Worm (Caenorhabditis elegans) whole organism, L1 larva: ENCODE measurements around the gene nlp-5.

Source experiments
- C04F5.9 ChIP-seq: sonication (generic microtip); optimal IDR thresholded peaks from 2 replicates; lab custom pipeline; 2016; ENCODE audit warnings: missing genetic modification characterization, missing compliant biosample characterization
- C16A3.4 ChIP-seq: fragments of 150-350 bp; optimal IDR thresholded peaks from 2 replicates; lab custom pipeline; 2014; ENCODE audit warnings: missing biosample characterization, missing genetic modification characterization
- C34B4.2 ChIP-seq: sonication (generic microtip); optimal IDR thresholded peaks from 2 replicates; lab custom pipeline; 2017; ENCODE audit warnings: mild to moderate bottlenecking, missing genetic modification characterization, missing compliant biosample characterization
- Y116A8C.19 ChIP-seq: sonication (generic microtip); optimal IDR thresholded peaks from 2 replicates; lab custom pipeline; 2016; ENCODE audit warnings: missing compliant biosample characterization, missing genetic modification characterization, borderline replicate concordance
- aha-1 ChIP-seq: fragments of 150-350 bp; optimal IDR thresholded peaks from 2 replicates; lab custom pipeline; 2014; ENCODE audit warnings: missing biosample characterization, missing genetic modification characterization
- alr-1 ChIP-seq: fragments of 200-800 bp; sonication (Bioruptor generic); optimal IDR thresholded peaks from 2 replicates; lab custom pipeline; 2018; ENCODE audit warnings: borderline replicate concordance, mild to moderate bottlenecking, missing genetic modification characterization, missing compliant biosample characterization
- aly-2 ChIP-seq: fragments of 150-350 bp; optimal IDR thresholded peaks from 2 replicates; lab custom pipeline; 2014; ENCODE audit warnings: missing biosample characterization, missing genetic modification characterization
- ama-1 ChIP-seq: fragments of 150-350 bp; optimal IDR thresholded peaks from 2 replicates; lab custom pipeline; 2014
- ceh-63 ChIP-seq: fragments of 200-800 bp; sonication (Bioruptor generic); optimal IDR thresholded peaks from 2 replicates; lab custom pipeline; 2018; ENCODE audit warnings: mild to moderate bottlenecking, missing genetic modification characterization, missing compliant biosample characterization
- ceh-82 ChIP-seq, 3 experiments: fragments of 150-350 bp in 1 of 3; sonication (generic microtip) in 2 of 3; optimal IDR thresholded peaks; 2 replicates each; lab custom pipeline; 2014 to 2017; ENCODE audit warnings: missing biosample characterization in 3 of 3, missing genetic modification characterization in 3 of 3
- ceh-90 ChIP-seq: sonication (generic microtip); optimal IDR thresholded peaks from 2 replicates; lab custom pipeline; 2016; ENCODE audit warnings: missing genetic modification characterization, missing compliant biosample characterization
- ces-1 ChIP-seq: fragments of 150-350 bp; optimal IDR thresholded peaks from 2 replicates; lab custom pipeline; 2014; ENCODE audit warnings: missing biosample characterization, missing genetic modification reagents, missing genetic modification characterization
- dsc-1 ChIP-seq: sonication (generic microtip); optimal IDR thresholded peaks from 2 replicates; lab custom pipeline; 2016; ENCODE audit warnings: mild to moderate bottlenecking, missing genetic modification characterization, missing compliant biosample characterization
- efl-1 ChIP-seq, 4 experiments: fragments of 150-350 bp; optimal IDR thresholded peaks in 3 of 4; peaks in 1 of 4; 1 replicate in 1 of 4; 2 replicates in 3 of 4; lab custom pipeline; 2014; ENCODE audit warnings: missing biosample characterization in 2 of 4, missing genetic modification characterization in 2 of 4, missing genetic modification reagents in 2 of 4
- efl-3 ChIP-seq: fragments of 200-800 bp; sonication (Bioruptor generic); optimal IDR thresholded peaks from 2 replicates; lab custom pipeline; 2018; ENCODE audit warnings: mild to moderate bottlenecking, missing genetic modification characterization, missing compliant biosample characterization
- egl-13 ChIP-seq: sonication (generic microtip); optimal IDR thresholded peaks from 2 replicates; lab custom pipeline; 2016; ENCODE audit warnings: missing genotype, missing genetic modification reagents, missing genetic modification characterization, missing compliant biosample characterization
- egl-27 ChIP-seq, 2 experiments: fragments of 150-350 bp in 1 of 2; sonication (generic microtip); optimal IDR thresholded peaks; 3 replicates each; lab custom pipeline; 2017 to 2018; ENCODE audit warnings: missing biosample characterization in 2 of 2, missing genetic modification characterization in 2 of 2, missing genetic modification reagents in 2 of 2
- elt-2 ChIP-seq: sonication (generic microtip); optimal IDR thresholded peaks from 2 replicates; lab custom pipeline; 2016; ENCODE audit warnings: missing genetic modification characterization, mild to moderate bottlenecking, inconsistent platforms, missing compliant biosample characterization, missing genetic modification reagents
- ets-5 ChIP-seq: fragments of 200-800 bp; sonication (Bioruptor generic); IDR thresholded peaks from 2 replicates; pipeline ENCODE4 v1.3.6; 2022; ENCODE audit warnings: missing genetic modification characterization, missing compliant biosample characterization
- fkh-4 ChIP-seq: sonication (generic microtip); optimal IDR thresholded peaks from 2 replicates; lab custom pipeline; 2016; ENCODE audit warnings: missing compliant biosample characterization, missing genetic modification characterization, borderline replicate concordance
- grh-1 ChIP-seq: fragments of 200-800 bp; sonication (Bioruptor generic); IDR thresholded peaks from 2 replicates; pipeline ENCODE4 v1.3.6; 2022; ENCODE audit warnings: missing genetic modification reagents, missing genetic modification characterization, missing compliant biosample characterization
- hlh-17 ChIP-seq: fragments of 200-800 bp; sonication (Bioruptor generic); optimal IDR thresholded peaks from 2 replicates; lab custom pipeline; 2018; ENCODE audit warnings: missing genetic modification characterization, mild to moderate bottlenecking, missing compliant biosample characterization, moderate library complexity, borderline replicate concordance
- hlh-4 ChIP-seq: sonication (generic microtip); optimal IDR thresholded peaks from 2 replicates; lab custom pipeline; 2016; ENCODE audit warnings: mild to moderate bottlenecking, missing genetic modification characterization, missing compliant biosample characterization
- hpl-2 ChIP-seq: fragments of 150-350 bp; optimal IDR thresholded peaks from 2 replicates; lab custom pipeline; 2014; ENCODE audit warnings: missing biosample characterization, missing genetic modification reagents, missing genetic modification characterization
- irx-1 ChIP-seq: sonication (generic microtip); optimal IDR thresholded peaks from 2 replicates; lab custom pipeline; 2016; ENCODE audit warnings: missing genetic modification characterization, missing compliant biosample characterization
- isw-1 ChIP-seq: fragments of 200-800 bp; sonication (Bioruptor generic); IDR thresholded peaks from 2 replicates; pipeline ENCODE4 v1.3.6; 2022; ENCODE audit warnings: missing genetic modification characterization, missing compliant biosample characterization
- jun-1 ChIP-seq: fragments of 150-350 bp; optimal IDR thresholded peaks from 2 replicates; lab custom pipeline; 2014; ENCODE audit warnings: missing biosample characterization, missing genetic modification reagents, missing genetic modification characterization
- lin-15B ChIP-seq: fragments of 150-350 bp; sonication (generic microtip); optimal IDR thresholded peaks from 3 replicates; lab custom pipeline; 2014; ENCODE audit warnings: missing biosample characterization, missing genetic modification characterization
- lin-35 ChIP-seq, 2 experiments: fragments of 150-350 bp; optimal IDR thresholded peaks; 2 replicates each; lab custom pipeline; 2014; ENCODE audit warnings: missing biosample characterization in 2 of 2, missing genetic modification characterization in 2 of 2, missing genetic modification reagents in 2 of 2
- lin-39 ChIP-seq: fragments of 150-350 bp; optimal IDR thresholded peaks from 2 replicates; lab custom pipeline; 2014; ENCODE audit warnings: missing biosample characterization, missing genetic modification reagents, missing genetic modification characterization
- mab-9 ChIP-seq: fragments of 200-800 bp; sonication (Bioruptor generic); IDR thresholded peaks from 2 replicates; pipeline ENCODE4 v1.3.6; 2022; ENCODE audit warnings: missing genetic modification reagents, missing genetic modification characterization, missing compliant biosample characterization
- mdl-1 ChIP-seq, 2 experiments: fragments of 150-350 bp; optimal IDR thresholded peaks; 2 replicates each; lab custom pipeline; 2014 to 2017; ENCODE audit warnings: missing biosample characterization in 2 of 2, missing genetic modification characterization in 2 of 2, inconsistent platforms in 1 of 2
- mef-2 ChIP-seq: fragments of 150-350 bp; optimal IDR thresholded peaks from 2 replicates; lab custom pipeline; 2014; ENCODE audit warnings: missing biosample characterization, missing genetic modification characterization
- nhr-12 ChIP-seq: sonication (generic microtip); optimal IDR thresholded peaks from 2 replicates; lab custom pipeline; 2017; ENCODE audit warnings: missing biosample characterization, missing genetic modification characterization
- nhr-20 ChIP-seq: sonication (generic microtip); optimal IDR thresholded peaks from 2 replicates; lab custom pipeline; 2016; ENCODE audit warnings: mild to moderate bottlenecking, missing genetic modification characterization, missing compliant biosample characterization
- nhr-237 ChIP-seq: fragments of 150-350 bp; optimal IDR thresholded peaks from 2 replicates; lab custom pipeline; 2014; ENCODE audit warnings: missing biosample characterization, missing genetic modification characterization
- nhr-71 ChIP-seq: sonication (generic microtip); optimal IDR thresholded peaks from 2 replicates; lab custom pipeline; 2016; ENCODE audit warnings: mild to moderate bottlenecking, missing genetic modification characterization, moderate library complexity, missing compliant biosample characterization
- nhr-76 ChIP-seq: sonication (generic microtip); optimal IDR thresholded peaks from 2 replicates; lab custom pipeline; 2017; ENCODE audit warnings: missing biosample characterization, missing genetic modification characterization
- nhr-84 ChIP-seq: sonication (generic microtip); optimal IDR thresholded peaks from 2 replicates; lab custom pipeline; 2017; ENCODE audit warnings: missing biosample characterization, missing genetic modification characterization
- nhr-85 ChIP-seq: sonication (generic microtip); peaks from one replicate; lab custom pipeline; 2016; ENCODE audit warnings: missing genetic modification characterization, inconsistent platforms, missing compliant biosample characterization
- pag-3 ChIP-seq: sonication (generic microtip); optimal IDR thresholded peaks from 2 replicates; lab custom pipeline; 2017; ENCODE audit warnings: missing genetic modification characterization, mild to moderate bottlenecking, missing compliant biosample characterization, antibody characterized with exemption, borderline replicate concordance; ENCODE audit not compliant: insufficient read depth
- rnt-1 ChIP-seq: sonication (generic microtip); optimal IDR thresholded peaks from 2 replicates; lab custom pipeline; 2016; ENCODE audit warnings: mild to moderate bottlenecking, missing genetic modification characterization, moderate library complexity, missing compliant biosample characterization
- skn-1 ChIP-seq: fragments of 150-350 bp; optimal IDR thresholded peaks from 2 replicates; lab custom pipeline; 2014; ENCODE audit warnings: missing biosample characterization, missing genetic modification characterization
- sox-4 ChIP-seq: sonication (generic microtip); optimal IDR thresholded peaks from 2 replicates; lab custom pipeline; 2016; ENCODE audit warnings: missing genetic modification characterization, missing compliant biosample characterization
- swsn-7 ChIP-seq: sonication (generic microtip); optimal IDR thresholded peaks from 2 replicates; lab custom pipeline; 2016; ENCODE audit warnings: missing genetic modification characterization, missing compliant biosample characterization
- tbx-2 ChIP-seq: sonication (generic microtip); optimal IDR thresholded peaks from 2 replicates; lab custom pipeline; 2016; ENCODE audit warnings: missing genetic modification characterization, missing compliant biosample characterization
- tlp-1 ChIP-seq: fragments of 150-350 bp; optimal IDR thresholded peaks from 2 replicates; lab custom pipeline; 2014; ENCODE audit warnings: missing biosample characterization, missing genetic modification characterization
- unc-130 ChIP-seq: fragments of 150-350 bp; optimal IDR thresholded peaks from 2 replicates; lab custom pipeline; 2017; ENCODE audit warnings: missing biosample characterization, missing genetic modification characterization, inconsistent platforms
- unc-30 ChIP-seq: sonication (generic microtip); optimal IDR thresholded peaks from 2 replicates; lab custom pipeline; 2017; ENCODE audit warnings: missing biosample characterization, missing genetic modification characterization
- unc-62 ChIP-seq: fragments of 150-350 bp; optimal IDR thresholded peaks from 2 replicates; lab custom pipeline; 2014; ENCODE audit warnings: missing biosample characterization, missing genetic modification reagents, missing genetic modification characterization
- unc-98 ChIP-seq: fragments of 200-800 bp; sonication (Bioruptor generic); IDR thresholded peaks from 2 replicates; pipeline ENCODE4 v1.3.6; 2022; ENCODE audit warnings: missing genetic modification characterization, missing compliant biosample characterization
- vab-15 ChIP-seq: sonication (generic microtip); optimal IDR thresholded peaks from 2 replicates; lab custom pipeline; 2017; ENCODE audit warnings: missing genotype, mild to moderate bottlenecking, missing genetic modification characterization, missing compliant biosample characterization
- ztf-4 ChIP-seq: fragments of 150-350 bp; optimal IDR thresholded peaks from 2 replicates; lab custom pipeline; 2014; ENCODE audit warnings: missing biosample characterization, missing genetic modification characterization

Gene nlp-5

DNA sequence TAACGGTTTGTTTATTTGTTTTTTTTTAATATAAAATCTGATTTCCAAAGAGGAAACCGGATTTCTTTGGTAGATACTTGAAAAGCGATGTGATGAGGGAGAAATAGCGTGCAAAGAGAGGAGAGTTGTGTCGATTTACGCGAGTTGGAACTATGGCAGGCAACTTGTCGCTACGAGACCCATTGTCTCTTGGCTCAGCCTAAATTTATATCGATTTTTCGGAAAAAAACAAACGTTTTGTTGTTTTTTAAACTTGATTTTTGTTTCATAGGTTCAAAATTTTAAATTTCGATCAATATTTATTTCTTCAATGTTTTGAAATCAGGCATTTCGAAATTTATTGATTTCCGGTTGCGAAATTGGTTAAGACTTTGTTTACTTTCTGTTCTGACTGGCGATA is 21.8 kb upstream of the nlp-5 start, which contains the start of gene M110.3 (continued):
- TF ChIP-seq ceh-82 (tag; optimal IDR thresholded peaks at IDR 0.05; lab: Kevin White, UChicago) = peak in 2 of 3 experiments; percentile 4 to 42
- peak; percentile 28 for TF ChIP-seq tbx-2
- TF ChIP-seq ceh-90 (tag; lab: Kevin White, UChicago) = no peak
- TF ChIP-seq grh-1 (GFP tag; lab: Robert Waterston, UW) = no peak
- peak; percentile 67 for TF ChIP-seq nhr-85 (tag; lab: Kevin White, UChicago)
- peak; percentile 29 for TF ChIP-seq dsc-1
- no peak for TF ChIP-seq unc-98 (GFP tag; lab: Robert Waterston, UW)
- TF ChIP-seq egl-27 (tag; optimal IDR thresholded peaks at IDR 0.05; lab: Kevin White, UChicago) = no peak
- TF ChIP-seq ces-1 (GFP tag; lab: Kevin White, UChicago) = no peak
- TF ChIP-seq efl-3 (GFP tag; lab: Kevin White, UChicago) = no peak
- TF ChIP-seq jun-1 (tag; lab: Kevin White, UChicago) = peak; percentile 8
- TF ChIP-seq unc-30 = no peak
- no peak for TF ChIP-seq hlh-4 (tag; lab: Kevin White, UChicago)
- peak in 1 of 2 experiments; percentile 39 for TF ChIP-seq mdl-1 (tag; optimal IDR thresholded peaks at IDR 0.05; lab: Kevin White, UChicago)
- peak; percentile 71 for TF ChIP-seq pag-3 (tag; lab: Kevin White, UChicago)
- no peak for TF ChIP-seq unc-130 (tag; lab: Kevin White, UChicago)
- no peak for TF ChIP-seq alr-1 (tag; lab: Kevin White, UChicago)
- no peak for TF ChIP-seq C34B4.2
- no peak for TF ChIP-seq hpl-2
- TF ChIP-seq isw-1 (GFP tag; lab: Robert Waterston, UW) = peak; percentile 44
- peak; percentile 44 for TF ChIP-seq C04F5.9 (tag; lab: Kevin White, UChicago)
- no peak for TF ChIP-seq ceh-63 (GFP tag; lab: Kevin White, UChicago)
- peak; percentile 32 for TF ChIP-seq swsn-7 (tag; lab: Kevin White, UChicago)
- TF ChIP-seq C16A3.4 (tag; lab: Kevin White, UChicago) = peak; percentile 35
- TF ChIP-seq ets-5 (GFP tag; lab: Robert Waterston, UW) = no peak
- no peak for TF ChIP-seq sox-4
- TF ChIP-seq ama-1 (lab: Kevin White, UChicago) = no peak
- TF ChIP-seq nhr-237 (tag; lab: Kevin White, UChicago) = no peak
- peak; percentile 14 for TF ChIP-seq egl-13 (tag; lab: Kevin White, UChicago)
- no peak for TF ChIP-seq tlp-1
- no peak for TF ChIP-seq mef-2 (tag; lab: Kevin White, UChicago)
- no peak for TF ChIP-seq vab-15 (tag; lab: Kevin White, UChicago)
- peak; percentile 43 for TF ChIP-seq rnt-1 (tag; lab: Kevin White, UChicago)
- TF ChIP-seq nhr-76 = no peak
- TF ChIP-seq skn-1 (tag; lab: Kevin White, UChicago) = peak; percentile 1
- TF ChIP-seq elt-2 = no peak
- TF ChIP-seq irx-1 (tag; lab: Kevin White, UChicago) = no peak
- no peak for TF ChIP-seq fkh-4 (tag; lab: Kevin White, UChicago)
- TF ChIP-seq ztf-4 (tag; lab: Kevin White, UChicago) = no peak
- TF ChIP-seq aly-2 (tag; lab: Kevin White, UChicago) = no peak
- TF ChIP-seq nhr-12 = no peak
- TF ChIP-seq unc-62 (GFP tag; lab: Kevin White, UChicago) = no peak
- peak; percentile 47 to 63 for TF ChIP-seq lin-35 (GFP tag; optimal IDR thresholded peaks at IDR 0.05; lab: Kevin White, UChicago)
- no peak for TF ChIP-seq lin-39 (tag; lab: Kevin White, UChicago)
- no peak for TF ChIP-seq aha-1 (tag; lab: Kevin White, UChicago)
- no peak for TF ChIP-seq Y116A8C.19 (tag; lab: Kevin White, UChicago)
- TF ChIP-seq hlh-17 (GFP tag; lab: Kevin White, UChicago) = no peak
- TF ChIP-seq nhr-84 = no peak
- TF ChIP-seq nhr-71 (tag; lab: Kevin White, UChicago) = peak; percentile 61
- TF ChIP-seq mab-9 (GFP tag; lab: Robert Waterston, UW) = no peak
- TF ChIP-seq efl-1 (optimal IDR thresholded peaks at IDR 0.05; lab: Kevin White, UChicago) = peak; percentile 65
- TF ChIP-seq efl-1 (GFP tag; optimal IDR thresholded peaks at IDR 0.05 in 1 of 2; lab: Kevin White, UChicago) = peak; percentile 54 to 91
- peak; percentile 2 for TF ChIP-seq lin-15B
- TF ChIP-seq nhr-20 = peak; percentile 27
